Worm (Caenorhabditis elegans): ENCODE results near the gene nca-2.

Gene nca-2

ce11 chrIII:4918906-4919305, 46.5 kb upstream of the nca-2 start:
- TF ChIP-seq zag-1 (tag; optimal IDR thresholded peaks at IDR 0.05) (no peak), ZK546.5 (tag; optimal IDR thresholded peaks at IDR 0.05) (no peak), C34F6.9 (tag; optimal IDR thresholded peaks at IDR 0.05) (no peak), nhr-237 (tag; optimal IDR thresholded peaks at IDR 0.05) (no peak), nhr-10 (tag; optimal IDR thresholded peaks at IDR 0.05) (no peak), lin-13 (GFP tag; optimal IDR thresholded peaks at IDR 0.05) (no peak), aly-2 (tag; optimal IDR thresholded peaks at IDR 0.05) (no peak), nhr-12 (tag; optimal IDR thresholded peaks at IDR 0.05) (no peak), lin-11 (tag; optimal IDR thresholded peaks at IDR 0.05) (no peak), egl-27 (tag; optimal IDR thresholded peaks at IDR 0.05) (no peak), unc-62 (GFP tag; optimal IDR thresholded peaks at IDR 0.05) (no peak), skn-1 (tag; optimal IDR thresholded peaks at IDR 0.05) (no peak), nhr-6 (tag; optimal IDR thresholded peaks at IDR 0.05) (no peak), nhr-23 (tag; optimal IDR thresholded peaks at IDR 0.05) (no peak), lin-39 (tag; optimal IDR thresholded peaks at IDR 0.05) (no peak), ama-1 (optimal IDR thresholded peaks at IDR 0.05) (no peak), alr-1 (tag; optimal IDR thresholded peaks at IDR 0.05) (no peak), nhr-77 (tag; optimal IDR thresholded peaks at IDR 0.05) (no peak), sma-3 (GFP tag; optimal IDR thresholded peaks at IDR 0.05) (no peak)

DNA sequence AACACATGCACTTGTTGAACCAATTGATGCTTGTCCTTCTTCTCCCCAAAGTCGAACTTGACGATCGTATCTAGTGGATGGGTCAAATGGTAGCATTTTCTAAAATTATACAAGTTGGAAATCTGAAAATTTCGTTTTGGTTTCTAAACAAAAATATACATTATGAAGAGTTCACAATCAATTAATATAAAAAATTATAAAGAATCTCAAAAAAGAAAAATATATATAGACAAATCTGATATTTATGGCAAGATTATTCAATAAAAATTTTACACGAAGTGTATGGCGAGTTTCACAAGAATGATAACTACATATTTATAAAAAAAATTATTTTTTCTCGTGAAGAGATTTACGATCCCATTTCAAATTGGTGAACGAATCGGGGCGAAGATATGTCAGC, 45.1 kb upstream of the nca-2 start, which contains the start of gene ula-1:
Gene ula-1 (minus strand): TSS at position 101 of the 400 bp plus-strand sequence.
- TF ChIP-seq ztf-1 (GFP tag; conservative IDR thresholded peaks at IDR 0.05) (no peak), mbf-1 (tag; optimal IDR thresholded peaks at IDR 0.05) (no peak), nhr-25 (tag; optimal IDR thresholded peaks at IDR 0.05) (no peak), ceh-82 (tag; optimal IDR thresholded peaks at IDR 0.05) (no peak), nhr-11 (tag; optimal IDR thresholded peaks at IDR 0.05) (no peak), elt-3 (tag; optimal IDR thresholded peaks at IDR 0.05) (no peak), nhr-12 (tag; optimal IDR thresholded peaks at IDR 0.05) (no peak), ama-1 (optimal IDR thresholded peaks at IDR 0.05) (no peak), R02D3.7 (tag; optimal IDR thresholded peaks at IDR 0.05) (no peak), gmeb-1 (tag; optimal IDR thresholded peaks at IDR 0.05) (no peak), mab-5 (tag; optimal IDR thresholded peaks at IDR 0.05) (no peak), peb-1 (tag; optimal IDR thresholded peaks at IDR 0.05) (no peak), lsy-2 (tag; optimal IDR thresholded peaks at IDR 0.05) (no peak), F13H6.1 (tag; optimal IDR thresholded peaks at IDR 0.05) (no peak), crh-2 (tag; optimal IDR thresholded peaks at IDR 0.05) (no peak), unc-55 (GFP tag; optimal IDR thresholded peaks at IDR 0.05) (no peak), snpc-4 (tag; optimal IDR thresholded peaks at IDR 0.05) (no peak), nhr-129 (tag; optimal IDR thresholded peaks at IDR 0.05) (no peak)

DNA sequence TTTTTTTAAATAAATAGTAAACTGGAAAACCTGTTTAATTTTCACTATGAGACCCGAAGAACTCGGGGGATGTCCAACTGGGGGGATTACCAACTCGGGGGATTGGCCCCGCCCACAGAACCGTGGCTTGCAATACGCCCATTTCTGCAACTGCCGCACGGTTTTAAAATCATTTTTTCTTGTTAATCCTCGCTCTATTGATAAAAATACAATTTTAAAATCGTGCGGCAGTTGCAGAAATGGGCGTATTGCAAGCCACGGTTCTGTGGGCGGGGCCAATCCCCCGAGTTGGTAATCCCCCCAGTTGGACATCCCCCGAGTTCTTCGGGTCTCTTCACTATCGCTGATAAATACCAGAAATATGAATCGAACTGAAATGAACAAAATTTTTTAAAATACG, 43.4 kb upstream of the nca-2 start, which contains the start of gene mmab-1:
Gene mmab-1 (minus strand): TSS at position 95 of the 400 bp plus-strand sequence.
- TF ChIP-seq F13H6.1 (tag; optimal IDR thresholded peaks at IDR 0.05) (peak; percentile 1), sma-3 (GFP tag; optimal IDR thresholded peaks at IDR 0.05) (peak; percentile 69), lsy-2 (tag; optimal IDR thresholded peaks at IDR 0.05) (peak in 1 of 2 experiments; percentile 46), lin-11 (tag; optimal IDR thresholded peaks at IDR 0.05) (peak; percentile 57), gmeb-1 (tag; optimal IDR thresholded peaks at IDR 0.05) (peak; percentile 23), nhr-25 (tag; optimal IDR thresholded peaks at IDR 0.05) (peak; percentile 20)

ce11 chrIII:4924134-4924533, 41.2 kb upstream of the nca-2 start:
- TF ChIP-seq nhr-129 (tag; optimal IDR thresholded peaks at IDR 0.05), result no peak
- TF ChIP-seq zag-1 (tag; optimal IDR thresholded peaks at IDR 0.05), result no peak
- TF ChIP-seq peb-1 (tag; optimal IDR thresholded peaks at IDR 0.05), result no peak
- no peak for TF ChIP-seq unc-62 (GFP tag; optimal IDR thresholded peaks at IDR 0.05)
- TF ChIP-seq fos-1 (tag; optimal IDR thresholded peaks at IDR 0.05), result no peak
- TF ChIP-seq nhr-11 (tag; optimal IDR thresholded peaks at IDR 0.05), result no peak
- TF ChIP-seq nhr-21 (tag; optimal IDR thresholded peaks at IDR 0.05), result no peak
- no peak for TF ChIP-seq mab-5 (tag; optimal IDR thresholded peaks at IDR 0.05)
- no peak for TF ChIP-seq R02D3.7 (tag; optimal IDR thresholded peaks at IDR 0.05)

- TF ChIP-seq crh-2 (tag; optimal IDR thresholded peaks at IDR 0.05), result peak; percentile 70
- TF ChIP-seq nhr-25 (tag; optimal IDR thresholded peaks at IDR 0.05), result peak; percentile 64
- TF ChIP-seq skn-1 (tag; optimal IDR thresholded peaks at IDR 0.05), result no peak
- TF ChIP-seq ama-1 (optimal IDR thresholded peaks at IDR 0.05), result no peak
- TF ChIP-seq gmeb-1 (tag; optimal IDR thresholded peaks at IDR 0.05), result peak; percentile 92
- TF ChIP-seq zag-1 (tag; optimal IDR thresholded peaks at IDR 0.05), result no peak
- TF ChIP-seq fos-1 (tag; optimal IDR thresholded peaks at IDR 0.05), result peak; percentile 14
- TF ChIP-seq ztf-11 (tag; optimal IDR thresholded peaks at IDR 0.05), result no peak
- peak; percentile 65 for TF ChIP-seq F13H6.1 (tag; optimal IDR thresholded peaks at IDR 0.05)
- peak; percentile 16 for TF ChIP-seq sem-4 (tag; optimal IDR thresholded peaks at IDR 0.05)
- TF ChIP-seq sma-3 (GFP tag; optimal IDR thresholded peaks at IDR 0.05), result peak; percentile 57
- peak; percentile 64 for TF ChIP-seq lin-13 (GFP tag; optimal IDR thresholded peaks at IDR 0.05)
- TF ChIP-seq unc-55 (GFP tag; optimal IDR thresholded peaks at IDR 0.05), result peak; percentile 60
- TF ChIP-seq ztf-4 (tag; optimal IDR thresholded peaks at IDR 0.05), result peak; percentile 2
- TF ChIP-seq mdl-1 (tag; optimal IDR thresholded peaks at IDR 0.05), result no peak
- no peak for TF ChIP-seq nhr-21 (tag; optimal IDR thresholded peaks at IDR 0.05)
- TF ChIP-seq R02D3.7 (tag; optimal IDR thresholded peaks at IDR 0.05), result no peak
- peak; percentile 38 for TF ChIP-seq sma-9 (GFP tag; optimal IDR thresholded peaks at IDR 0.05)
- TF ChIP-seq sma-9 (tag; optimal IDR thresholded peaks at IDR 0.05), result no peak
- peak; percentile 52 for TF ChIP-seq C34F6.9 (tag; optimal IDR thresholded peaks at IDR 0.05)
- TF ChIP-seq lin-11 (tag; optimal IDR thresholded peaks at IDR 0.05), result peak; percentile 28
- no peak for TF ChIP-seq nhr-12 (tag; optimal IDR thresholded peaks at IDR 0.05)
- peak; percentile 6 to 76 for TF ChIP-seq lsy-2 (tag; optimal IDR thresholded peaks at IDR 0.05)
These were observed 35.2 kb upstream of the nca-2 start, which contains the start of gene set-2 for ce11 chrIII:4930154-4930679. Gene set-2 (minus strand): TSS chrIII:4930204.

All from whole organism, L2 larva.